Worm (Caenorhabditis elegans) whole organism, mixed stage, embryonic: Measurements from ENCODE around the gene F38A5.8.
"Not testable (repeated sequence)": the region's sequence is repeated elsewhere in the genome, so short reads cannot be mapped to it uniquely, and the experiment has no call there.

Source experiments
- ceh-39 ChIP-seq: fragments of 150-350 bp; optimal IDR thresholded peaks from 2 replicates; lab custom pipeline; 2014; ENCODE audit warnings: missing biosample characterization, missing genetic modification characterization
- elt-1 ChIP-seq: sonication (generic microtip); optimal IDR thresholded peaks from 2 replicates; lab custom pipeline; 2017; ENCODE audit warnings: missing genetic modification characterization, mild to moderate bottlenecking, missing compliant biosample characterization, antibody characterized with exemption, moderate library complexity, borderline replicate concordance; ENCODE audit not compliant: insufficient read depth
- lin-13 ChIP-seq: fragments of 150-350 bp; optimal IDR thresholded peaks from 2 replicates; lab custom pipeline; 2014; ENCODE audit warnings: missing biosample characterization, missing genetic modification characterization
- lsy-2 ChIP-seq: fragments of 150-350 bp; optimal IDR thresholded peaks from 2 replicates; lab custom pipeline; 2014; ENCODE audit warnings: missing biosample characterization, missing genetic modification characterization
- unc-39 ChIP-seq: fragments of 150-350 bp; optimal IDR thresholded peaks from 2 replicates; lab custom pipeline; 2014; ENCODE audit warnings: missing biosample characterization, missing genetic modification characterization

ce11 chrIV:6597918-6598317 lies 1.6 kb upstream of the F38A5.8 start, which contains the start of gene nspb-4:
- not testable (repeated sequence) for TF ChIP-seq elt-1, unc-39, ceh-39, lin-13, lsy-2 (tag; lab: Kevin White, UChicago)
